Worm (Caenorhabditis elegans) whole organism, midembryonic: ENCODE results near the gene D2085.7.

Source experiments
- T22C8.4 ChIP-seq: fragments of 200-800 bp; sonication (Bioruptor generic); IDR thresholded peaks from 2 replicates; pipeline ENCODE4 v1.3.6; 2022; ENCODE audit warnings: missing genetic modification characterization, missing compliant biosample characterization
- cog-1 ChIP-seq: sonication (generic microtip); optimal IDR thresholded peaks from 2 replicates; lab custom pipeline; 2016; ENCODE audit warnings: missing genetic modification characterization, missing compliant biosample characterization
- flt-1 ChIP-seq: fragments of 200-800 bp; sonication (Bioruptor generic); IDR thresholded peaks from 2 replicates; pipeline ENCODE4 v1.3.6; 2022; ENCODE audit warnings: missing genetic modification characterization, missing compliant biosample characterization
- klf-2 ChIP-seq: fragments of 200-800 bp; sonication (Bioruptor generic); conservative IDR thresholded peaks from 2 replicates; pipeline ENCODE4 v1.3.6; 2022; ENCODE audit warnings: missing genetic modification reagents, missing genetic modification characterization, missing compliant biosample characterization
- med-1 ChIP-seq: sonication (generic microtip); optimal IDR thresholded peaks from 2 replicates; lab custom pipeline; 2017; ENCODE audit warnings: missing genetic modification characterization, mild to moderate bottlenecking, missing compliant biosample characterization, antibody characterized with exemption, missing genetic modification reagents; ENCODE audit not compliant: insufficient read depth
- ref-1 ChIP-seq: fragments of 200-800 bp; sonication (Bioruptor generic); conservative IDR thresholded peaks from 2 replicates; pipeline ENCODE4 v1.3.6; 2022; ENCODE audit warnings: missing genetic modification reagents, missing genetic modification characterization, missing compliant biosample characterization
- tab-1 ChIP-seq: fragments of 200-800 bp; sonication (Bioruptor generic); IDR thresholded peaks from 2 replicates; pipeline ENCODE4 v1.3.6; 2022; ENCODE audit warnings: missing genetic modification characterization, missing compliant biosample characterization
- ztf-23 ChIP-seq: fragments of 200-800 bp; sonication (Bioruptor generic); IDR thresholded peaks from 2 replicates; pipeline ENCODE4 v1.3.6; 2022; ENCODE audit warnings: missing genetic modification reagents, missing genetic modification characterization, missing compliant biosample characterization
- ztf-29 ChIP-seq: fragments of 200-800 bp; sonication (Bioruptor generic); IDR thresholded peaks from 2 replicates; pipeline ENCODE4 v1.3.6; 2022; ENCODE audit warnings: missing genetic modification reagents, missing genetic modification characterization, missing compliant biosample characterization

The D2085.7 gene

DNA sequence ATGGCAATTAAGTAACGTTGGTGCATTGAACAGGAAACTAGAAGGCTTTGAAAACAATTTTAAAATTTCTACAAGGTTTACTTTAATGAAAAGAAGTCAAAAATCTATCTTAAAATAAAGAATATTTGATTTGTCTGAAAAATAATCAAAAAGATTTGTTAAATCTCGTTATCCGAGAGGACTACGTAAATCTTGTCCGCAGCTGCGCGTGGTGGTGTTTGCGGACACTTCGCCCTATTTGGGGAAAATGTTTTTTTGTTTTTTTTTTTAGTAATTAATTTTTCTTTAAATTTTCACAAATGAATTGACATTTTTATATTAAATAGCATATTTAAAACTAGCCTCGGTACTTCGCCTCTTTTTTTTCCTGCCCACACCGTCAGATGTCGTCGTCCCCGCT, 42.8 kb downstream of the D2085.7 start:
- no peak for TF ChIP-seq flt-1 (GFP tag; lab: Robert Waterston, UW)
- no peak for TF ChIP-seq tab-1 (GFP tag; lab: Robert Waterston, UW)
- no peak for TF ChIP-seq ref-1 (GFP tag; lab: Robert Waterston, UW)
- TF ChIP-seq T22C8.4 (GFP tag; lab: Robert Waterston, UW): no peak
- no peak for TF ChIP-seq ztf-29 (GFP tag; lab: Robert Waterston, UW)
- no peak for TF ChIP-seq klf-2 (GFP tag; lab: Robert Waterston, UW)
- no peak for TF ChIP-seq cog-1 (tag; lab: Kevin White, UChicago)
- no peak for TF ChIP-seq med-1 (GFP tag; lab: Kevin White, UChicago)
- no peak for TF ChIP-seq ztf-23 (GFP tag; lab: Robert Waterston, UW)

DNA sequence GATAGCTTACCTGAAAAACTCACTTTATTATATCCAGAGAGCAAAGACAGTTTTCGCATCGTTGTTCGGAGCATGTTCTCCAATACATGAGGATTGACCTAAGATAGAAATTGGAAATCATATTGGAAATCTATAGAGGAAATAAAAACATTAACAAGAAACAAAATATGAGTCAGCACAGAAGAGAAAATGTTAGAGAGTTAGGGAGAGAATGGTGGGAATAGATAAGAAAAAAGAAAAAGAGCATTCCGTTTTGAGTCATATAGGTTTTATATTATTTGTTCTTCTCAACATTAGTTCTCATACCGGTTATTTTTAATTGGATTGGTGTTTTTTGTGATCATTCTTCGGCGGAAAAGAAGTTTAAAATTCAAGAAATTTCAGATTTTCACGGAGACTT, 43.6 kb downstream of the D2085.7 start, which contains the start of gene hgap-2:
Gene hgap-2 (minus strand): TSS at position 101 of the 400 bp plus-strand sequence.
- TF ChIP-seq T22C8.4 (GFP tag; lab: Robert Waterston, UW): no peak
- no peak for TF ChIP-seq flt-1 (GFP tag; lab: Robert Waterston, UW)
- no peak for TF ChIP-seq klf-2 (GFP tag; lab: Robert Waterston, UW)
- TF ChIP-seq ztf-29 (GFP tag; lab: Robert Waterston, UW): no peak

- TF ChIP-seq med-1 (GFP tag; lab: Kevin White, UChicago) (no peak), cog-1 (tag; lab: Kevin White, UChicago) (no peak)
Measured at ce11 chrII:8685623-8686022, 44.4 kb downstream of the D2085.7 start, which contains the start of gene C34C6.9. C34C6.9 (plus strand) TSS chrII:8685923.

- no peak for TF ChIP-seq tab-1 (GFP tag; lab: Robert Waterston, UW)
- no peak for TF ChIP-seq cog-1 (tag; lab: Kevin White, UChicago)
- TF ChIP-seq T22C8.4 (GFP tag; lab: Robert Waterston, UW): no peak
Measured at ce11 chrII:8691344-8691960, 50.3 kb downstream of the D2085.7 start, which contains the start of gene C34C6.3. C34C6.3 (plus strand) TSS chrII:8691910.

DNA sequence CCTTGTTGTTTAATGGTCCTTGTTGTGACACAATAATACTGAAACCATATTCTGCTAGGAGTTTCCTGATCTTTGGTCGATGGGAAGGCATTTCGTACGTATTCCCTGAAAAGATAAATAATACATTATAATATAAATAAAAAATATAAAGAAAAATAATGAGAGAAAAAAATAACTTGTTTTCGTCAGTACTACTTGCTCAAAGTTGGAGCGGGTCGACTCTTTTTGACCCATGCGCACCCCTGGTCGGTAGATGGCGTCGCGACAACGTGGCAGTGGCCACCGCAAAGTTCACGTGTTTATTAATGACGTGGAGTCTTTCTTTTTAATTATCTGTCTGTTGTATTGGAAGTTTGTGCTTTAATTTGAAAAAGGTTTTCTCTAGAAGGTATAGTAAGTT, 54.6 kb downstream of the D2085.7 start, which contains the start of gene C34C6.10:
Gene C34C6.10 (minus strand): TSS at position 101 of the 400 bp plus-strand sequence.
- TF ChIP-seq cog-1 (tag; lab: Kevin White, UChicago) (no peak), tab-1 (GFP tag; lab: Robert Waterston, UW) (no peak), T22C8.4 (GFP tag; lab: Robert Waterston, UW) (no peak), flt-1 (GFP tag; lab: Robert Waterston, UW) (no peak), klf-2 (GFP tag; lab: Robert Waterston, UW) (no peak), med-1 (GFP tag; lab: Kevin White, UChicago) (no peak), ztf-23 (GFP tag; lab: Robert Waterston, UW) (no peak), ztf-29 (GFP tag; lab: Robert Waterston, UW) (no peak), ref-1 (GFP tag; lab: Robert Waterston, UW) (no peak)
